Worm (Caenorhabditis elegans): Measurements from ENCODE around the gene klf-1.

- TF ChIP-seq dao-5 (tag; optimal IDR thresholded peaks at IDR 0.05): no peak
- TF ChIP-seq him-1 (tag; optimal IDR thresholded peaks at IDR 0.05): no peak
- TF ChIP-seq W03F9.2 (tag; optimal IDR thresholded peaks at IDR 0.05): no peak
These were observed 5.1 kb upstream of the klf-1 start for ce11 chrIII:2869512-2869911.
